Worm (Caenorhabditis elegans) whole organism, young adult: ENCODE measurements around the gene C28H8.8.

Source experiments
- B0261.1 ChIP-seq: sonication (generic microtip); optimal IDR thresholded peaks from 2 replicates; lab custom pipeline; 2016; ENCODE audit warnings: mild to moderate bottlenecking, missing genetic modification characterization, moderate library complexity, missing compliant biosample characterization
- D2030.7 ChIP-seq: fragments of 200-800 bp; sonication (Bioruptor generic); IDR thresholded peaks from 2 replicates; pipeline ENCODE4 v1.3.6; 2022; ENCODE audit warnings: missing genetic modification reagents, missing genetic modification characterization, missing compliant biosample characterization
- F22D6.2 ChIP-seq: sonication (generic microtip); optimal IDR thresholded peaks from 2 replicates; lab custom pipeline; 2016; ENCODE audit warnings: mild to moderate bottlenecking, missing genetic modification characterization, missing compliant biosample characterization
- F33H1.4 ChIP-seq: fragments of 200-800 bp; sonication (Bioruptor generic); IDR thresholded peaks from 2 replicates; pipeline ENCODE4 v1.3.6; 2022; ENCODE audit warnings: missing genetic modification reagents, missing genetic modification characterization, missing compliant biosample characterization
- F52B5.7 ChIP-seq: sonication (generic microtip); optimal IDR thresholded peaks from 2 replicates; lab custom pipeline; 2016; ENCODE audit warnings: mild to moderate bottlenecking, missing genetic modification characterization, missing compliant biosample characterization
- F57A8.1 ChIP-seq: fragments of 200-800 bp; sonication (Bioruptor generic); optimal IDR thresholded peaks from 2 replicates; lab custom pipeline; 2018; ENCODE audit warnings: mild to moderate bottlenecking, missing genetic modification characterization, moderate library complexity, missing compliant biosample characterization
- T26A5.8 ChIP-seq: sonication (generic microtip); optimal IDR thresholded peaks from 2 replicates; lab custom pipeline; 2016; ENCODE audit warnings: missing genetic modification characterization, missing compliant biosample characterization
- Y53F4B.3 ChIP-seq: fragments of 200-800 bp; sonication (Bioruptor generic); IDR thresholded peaks from 2 replicates; pipeline ENCODE4 v1.3.6; 2022; ENCODE audit warnings: missing genetic modification reagents, missing genetic modification characterization, missing compliant biosample characterization
- Y53G8AR.9 ChIP-seq: fragments of 200-800 bp; sonication (Bioruptor generic); conservative IDR thresholded peaks from 2 replicates; pipeline ENCODE4 v1.3.6; 2022; ENCODE audit warnings: missing genetic modification reagents, missing genetic modification characterization, missing compliant biosample characterization
- Y56A3A.18 ChIP-seq: fragments of 200-800 bp; sonication (Bioruptor generic); IDR thresholded peaks from 2 replicates; pipeline ENCODE4 v1.3.6; 2022; ENCODE audit warnings: missing genetic modification reagents, missing genetic modification characterization, missing compliant biosample characterization
- ZK185.1 ChIP-seq: sonication (generic microtip); optimal IDR thresholded peaks from 2 replicates; lab custom pipeline; 2016; ENCODE audit warnings: mild to moderate bottlenecking, missing genetic modification characterization, missing compliant biosample characterization; ENCODE audit not compliant: poor library complexity, severe bottlenecking
- akir-1 ChIP-seq: fragments of 200-800 bp; sonication (Bioruptor generic); optimal IDR thresholded peaks from 2 replicates; lab custom pipeline; 2018; ENCODE audit warnings: mild to moderate bottlenecking, missing genetic modification characterization, moderate library complexity, missing compliant biosample characterization
- attf-5 ChIP-seq: fragments of 200-800 bp; sonication (Bioruptor generic); optimal IDR thresholded peaks from 2 replicates; lab custom pipeline; 2018; ENCODE audit warnings: mild to moderate bottlenecking, missing genetic modification characterization, missing compliant biosample characterization
- bed-1 ChIP-seq: fragments of 200-800 bp; sonication (Bioruptor generic); IDR thresholded peaks from 2 replicates; pipeline ENCODE4 v1.3.6; 2022; ENCODE audit warnings: missing genetic modification reagents, missing genetic modification characterization, missing compliant biosample characterization
- ccch-3 ChIP-seq: fragments of 200-800 bp; sonication (Bioruptor generic); optimal IDR thresholded peaks from 2 replicates; lab custom pipeline; 2018; ENCODE audit warnings: mild to moderate bottlenecking, missing genetic modification characterization, missing compliant biosample characterization
- cebp-1 ChIP-seq, 2 experiments: fragments of 200-800 bp in 1 of 2; sonication (Bioruptor generic) in 1 of 2; sonication (generic microtip) in 1 of 2; IDR thresholded peaks in 1 of 2; optimal IDR thresholded peaks in 1 of 2; 2 replicates each; pipeline versions ENCODE4 v1.3.6 to Lab custom; 2017 to 2022; ENCODE audit warnings: missing compliant biosample characterization in 2 of 2, missing genetic modification characterization in 2 of 2, mild to moderate bottlenecking in 1 of 2, missing genetic modification reagents in 1 of 2, moderate library complexity in 1 of 2
- ceh-27 ChIP-seq: fragments of 200-800 bp; sonication (Bioruptor generic); optimal IDR thresholded peaks from 2 replicates; lab custom pipeline; 2018; ENCODE audit warnings: mild to moderate bottlenecking, missing genetic modification characterization, moderate library complexity, missing compliant biosample characterization
- chd-7 ChIP-seq: sonication (generic microtip); optimal IDR thresholded peaks from 2 replicates; lab custom pipeline; 2016; ENCODE audit warnings: mild to moderate bottlenecking, missing genetic modification characterization, moderate library complexity, missing compliant biosample characterization
- die-1 ChIP-seq: sonication (generic microtip); optimal IDR thresholded peaks from 2 replicates; lab custom pipeline; 2016; ENCODE audit warnings: missing genotype, mild to moderate bottlenecking, missing genetic modification characterization, missing compliant biosample characterization
- dox-1 ChIP-seq: fragments of 200-800 bp; sonication (Bioruptor generic); IDR thresholded peaks from 2 replicates; pipeline ENCODE4 v1.3.6; 2022; ENCODE audit warnings: missing genetic modification reagents, missing genetic modification characterization, missing compliant biosample characterization
- dpff-1 ChIP-seq: sonication (generic microtip); optimal IDR thresholded peaks from 2 replicates; lab custom pipeline; 2017; ENCODE audit warnings: mild to moderate bottlenecking, missing genetic modification characterization, missing compliant biosample characterization
- egl-18 ChIP-seq: fragments of 200-800 bp; sonication (Bioruptor generic); IDR thresholded peaks from 2 replicates; pipeline ENCODE4 v1.3.6; 2022; ENCODE audit warnings: missing genetic modification reagents, missing genetic modification characterization, missing compliant biosample characterization
- egl-44 ChIP-seq: fragments of 200-800 bp; sonication (Bioruptor generic); IDR thresholded peaks from 2 replicates; pipeline ENCODE4 v1.3.6; 2022; ENCODE audit warnings: missing genetic modification reagents, missing genetic modification characterization, missing compliant biosample characterization
- hlh-12 ChIP-seq: sonication (generic microtip); optimal IDR thresholded peaks from 2 replicates; lab custom pipeline; 2016; ENCODE audit warnings: missing genetic modification characterization, missing compliant biosample characterization
- hmg-1.2 ChIP-seq: fragments of 200-800 bp; sonication (Bioruptor generic); IDR thresholded peaks from 2 replicates; pipeline ENCODE4 v1.3.6; 2022; ENCODE audit warnings: missing genetic modification reagents, missing genetic modification characterization, missing compliant biosample characterization
- let-607 ChIP-seq, 2 experiments: fragments of 200-800 bp in 1 of 2; sonication (Bioruptor generic) in 1 of 2; sonication (generic microtip) in 1 of 2; optimal IDR thresholded peaks; 2 replicates each; lab custom pipeline; 2016 to 2018; ENCODE audit warnings: mild to moderate bottlenecking in 2 of 2, missing compliant biosample characterization in 2 of 2, missing genetic modification characterization in 2 of 2, moderate library complexity in 2 of 2, missing genotype in 1 of 2
- lin-26 ChIP-seq: fragments of 200-800 bp; sonication (Bioruptor generic); IDR thresholded peaks from 2 replicates; pipeline ENCODE4 v1.3.6; 2022; ENCODE audit warnings: missing genetic modification reagents, missing genetic modification characterization, missing compliant biosample characterization
- lin-54 ChIP-seq: fragments of 200-800 bp; sonication (Bioruptor generic); optimal IDR thresholded peaks from 2 replicates; lab custom pipeline; 2018; ENCODE audit warnings: mild to moderate bottlenecking, missing genetic modification characterization, missing compliant biosample characterization
- lsl-1 ChIP-seq: fragments of 200-800 bp; sonication (Bioruptor generic); optimal IDR thresholded peaks from 2 replicates; lab custom pipeline; 2018; ENCODE audit warnings: mild to moderate bottlenecking, missing genetic modification characterization, moderate library complexity, missing compliant biosample characterization
- madf-3 ChIP-seq: fragments of 200-800 bp; sonication (Bioruptor generic); IDR thresholded peaks from 2 replicates; pipeline ENCODE4 v1.3.6; 2022; ENCODE audit warnings: missing genetic modification reagents, missing genetic modification characterization, missing compliant biosample characterization
- madf-6 ChIP-seq: fragments of 200-800 bp; sonication (Bioruptor generic); IDR thresholded peaks from 2 replicates; pipeline ENCODE4 v1.3.6; 2022; ENCODE audit warnings: missing genetic modification reagents, missing genetic modification characterization, missing compliant biosample characterization
- mel-28 ChIP-seq: sonication (generic microtip); optimal IDR thresholded peaks from 2 replicates; lab custom pipeline; 2016; ENCODE audit warnings: borderline replicate concordance, mild to moderate bottlenecking, missing genetic modification characterization, missing compliant biosample characterization
- mes-4 ChIP-seq: sonication (generic microtip); optimal IDR thresholded peaks from 2 replicates; lab custom pipeline; 2016; ENCODE audit warnings: missing genotype, missing genetic modification characterization, missing compliant biosample characterization
- nfyb-1 ChIP-seq: fragments of 200-800 bp; sonication (Bioruptor generic); IDR thresholded peaks from 2 replicates; pipeline ENCODE4 v1.3.6; 2022; ENCODE audit warnings: missing genetic modification reagents, missing genetic modification characterization, missing compliant biosample characterization
- nhr-27 ChIP-seq: fragments of 200-800 bp; sonication (Bioruptor generic); optimal IDR thresholded peaks from 2 replicates; lab custom pipeline; 2018; ENCODE audit warnings: mild to moderate bottlenecking, missing genetic modification characterization, moderate library complexity, missing compliant biosample characterization
- nhr-80 ChIP-seq: sonication (generic microtip); optimal IDR thresholded peaks from 2 replicates; lab custom pipeline; 2016; ENCODE audit warnings: missing genetic modification characterization, missing compliant biosample characterization
- repo-1 ChIP-seq: sonication (generic microtip); optimal IDR thresholded peaks from 2 replicates; lab custom pipeline; 2017; ENCODE audit warnings: mild to moderate bottlenecking, missing genetic modification characterization, missing compliant biosample characterization
- sdz-38 ChIP-seq: sonication (generic microtip); optimal IDR thresholded peaks from 2 replicates; lab custom pipeline; 2016; ENCODE audit warnings: missing genotype, missing genetic modification characterization, missing compliant biosample characterization
- snpc-3.4 ChIP-seq: sonication (generic microtip); optimal IDR thresholded peaks from 2 replicates; lab custom pipeline; 2017; ENCODE audit warnings: missing genetic modification characterization, mild to moderate bottlenecking, missing compliant biosample characterization, antibody characterized with exemption, moderate library complexity, missing genotype, missing genetic modification reagents
- snpc-4 ChIP-seq, 5 experiments: fragments of 150-350 bp in 1 of 5; sonication (generic microtip) in 4 of 5; optimal IDR thresholded peaks; 2 replicates each; lab custom pipeline; 2014 to 2018; ENCODE audit warnings: missing genetic modification characterization in 5 of 5, missing biosample characterization in 3 of 5, antibody characterized with exemption in 2 of 5, mild to moderate bottlenecking in 2 of 5, missing compliant biosample characterization in 2 of 5, missing genotype in 2 of 5, moderate library complexity in 2 of 5, missing genetic modification reagents in 1 of 5
- somi-1 ChIP-seq: fragments of 200-800 bp; sonication (Bioruptor generic); optimal IDR thresholded peaks from 2 replicates; lab custom pipeline; 2018; ENCODE audit warnings: mild to moderate bottlenecking, missing genetic modification characterization, missing compliant biosample characterization
- tbx-9 ChIP-seq: sonication (generic microtip); optimal IDR thresholded peaks from 2 replicates; lab custom pipeline; 2016; ENCODE audit warnings: borderline replicate concordance, missing genetic modification characterization, inconsistent platforms, missing compliant biosample characterization
- tlf-1 ChIP-seq: fragments of 200-800 bp; sonication (Bioruptor generic); optimal IDR thresholded peaks from 2 replicates; lab custom pipeline; 2018; ENCODE audit warnings: mild to moderate bottlenecking, missing genetic modification characterization, missing compliant biosample characterization

The C28H8.8 gene

DNA sequence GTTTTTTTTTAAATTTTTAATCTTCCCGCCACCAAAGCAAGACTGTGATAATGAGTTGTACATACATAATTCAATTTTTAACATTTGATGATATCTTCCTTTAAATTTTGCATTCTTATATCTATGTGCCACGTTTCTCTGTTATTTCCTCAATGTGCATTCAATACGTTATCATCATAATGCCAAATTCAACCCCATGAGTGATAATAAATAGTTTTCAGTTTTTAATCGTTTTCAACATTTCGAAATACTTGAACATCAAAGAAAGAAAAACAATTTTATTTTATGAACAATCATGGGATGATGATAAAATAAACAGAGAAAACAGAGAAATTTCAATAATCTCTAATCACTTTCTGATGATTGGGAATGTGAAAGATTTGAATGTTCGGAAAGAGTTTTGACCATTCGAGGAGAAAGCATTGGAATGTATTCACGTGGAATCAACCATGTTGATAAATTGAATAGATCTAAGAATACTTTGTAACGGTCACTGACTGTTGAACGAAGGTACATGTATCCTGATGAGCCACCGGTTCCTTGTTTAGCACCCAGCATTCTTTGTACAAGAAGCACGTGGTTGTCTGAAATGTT is 28.9 kb upstream of the C28H8.8 start:
- peak; percentile 62 for TF ChIP-seq nhr-80 (tag; lab: Kevin White, UChicago)
- no peak for TF ChIP-seq hlh-12 (tag; lab: Kevin White, UChicago)
- TF ChIP-seq Y53G8AR.9 (GFP tag; lab: Robert Waterston, UW), result no peak
- no peak for TF ChIP-seq B0261.1 (tag; lab: Kevin White, UChicago)
- no peak for TF ChIP-seq nhr-27 (tag; lab: Kevin White, UChicago)
- no peak for TF ChIP-seq F52B5.7
- TF ChIP-seq F57A8.1 (GFP tag; lab: Kevin White, UChicago), result no peak
- TF ChIP-seq lin-26 (GFP tag; lab: Robert Waterston, UW), result no peak
- peak; percentile 44 for TF ChIP-seq tlf-1 (GFP tag; lab: Kevin White, UChicago)
- no peak for TF ChIP-seq Y53F4B.3 (GFP tag; lab: Robert Waterston, UW)
- peak; percentile 26 for TF ChIP-seq attf-5 (GFP tag; lab: Kevin White, UChicago)
- TF ChIP-seq Y56A3A.18, result 0 out of 2 replicates have a peak, but pooled peaks have one; percentile 15
- no peak for TF ChIP-seq tbx-9 (tag; lab: Kevin White, UChicago)
- no peak for TF ChIP-seq T26A5.8 (tag; lab: Kevin White, UChicago)
- TF ChIP-seq lsl-1 (GFP tag; lab: Kevin White, UChicago), result no peak
- peak; percentile 19; the same call in 1 of the 2 replicates for TF ChIP-seq hmg-1.2
- TF ChIP-seq F33H1.4, result no peak
- TF ChIP-seq somi-1, result no peak
- TF ChIP-seq chd-7, result peak; percentile 8
- TF ChIP-seq die-1 (tag; lab: Kevin White, UChicago), result no peak
- no peak for TF ChIP-seq bed-1 (GFP tag; lab: Robert Waterston, UW)
- TF ChIP-seq repo-1 (tag; lab: Kevin White, UChicago), result peak; percentile 53
- TF ChIP-seq akir-1, result no peak
- TF ChIP-seq cebp-1 (GFP tag; IDR thresholded peaks at IDR 0.05; lab: Robert Waterston, UW), result peak; percentile 87
- TF ChIP-seq cebp-1 (tag; optimal IDR thresholded peaks at IDR 0.05; lab: Kevin White, UChicago), result peak; percentile 86

- TF ChIP-seq ZK185.1 (tag; lab: Kevin White, UChicago), result peak; percentile 2
- no peak for TF ChIP-seq madf-3 (GFP tag; lab: Robert Waterston, UW)
- no peak for TF ChIP-seq madf-6 (GFP tag; lab: Robert Waterston, UW)
- TF ChIP-seq sdz-38 (tag; lab: Kevin White, UChicago), result no peak
- TF ChIP-seq nhr-80 (tag; lab: Kevin White, UChicago), result peak; percentile 88
- TF ChIP-seq mel-28, result no peak
- 0 out of 2 replicates have a peak, but pooled peaks have one; percentile 6 for TF ChIP-seq hmg-1.2
- TF ChIP-seq dox-1 (GFP tag; lab: Robert Waterston, UW), result peak; percentile 55
Observed at ce11 chrIII:5915926-5916325, 27.4 kb upstream of the C28H8.8 start.

ce11 chrIII:5914717-5915116 is 26.1 kb upstream of the C28H8.8 start:
- TF ChIP-seq dox-1 (GFP tag; lab: Robert Waterston, UW), result peak; percentile 40; the same call in 1 of the 2 replicates
- TF ChIP-seq snpc-3.4 (tag; lab: Kevin White, UChicago), result peak; percentile 35
- TF ChIP-seq ceh-27 (GFP tag; lab: Kevin White, UChicago), result no peak
- peak; percentile 23; the same call in 1 of the 2 replicates for TF ChIP-seq madf-6 (GFP tag; lab: Robert Waterston, UW)
- TF ChIP-seq snpc-4 (GFP tag; optimal IDR thresholded peaks at IDR 0.05; lab: Kevin White, UChicago), result no peak
- TF ChIP-seq snpc-4 (tag; optimal IDR thresholded peaks at IDR 0.05; lab: Kevin White, UChicago), result peak in 3 of 4 experiments; percentile 13 to 42 (median 35)
- TF ChIP-seq D2030.7 (GFP tag; lab: Robert Waterston, UW), result 0 out of 2 replicates have a peak, but pooled peaks have one; percentile 35
- TF ChIP-seq lin-54 (GFP tag; lab: Kevin White, UChicago), result peak; percentile 33
- TF ChIP-seq F22D6.2 (tag; lab: Kevin White, UChicago), result no peak
- peak; percentile 54; the same call in 1 of the 2 replicates for TF ChIP-seq nfyb-1 (GFP tag; lab: Robert Waterston, UW)
- no peak for TF ChIP-seq egl-44 (GFP tag; lab: Robert Waterston, UW)
- no peak for TF ChIP-seq dpff-1
- peak; percentile 12 for TF ChIP-seq die-1 (tag; lab: Kevin White, UChicago)
- peak; percentile 67 for TF ChIP-seq nhr-80 (tag; lab: Kevin White, UChicago)
- TF ChIP-seq mes-4 (tag; lab: Kevin White, UChicago), result peak; percentile 1
- peak; percentile 3 for TF ChIP-seq F52B5.7
- TF ChIP-seq let-607 (tag; optimal IDR thresholded peaks at IDR 0.05; lab: Kevin White, UChicago), result peak; percentile 77 to 79
- no peak for TF ChIP-seq bed-1 (GFP tag; lab: Robert Waterston, UW)
- no peak for TF ChIP-seq ccch-3 (GFP tag; lab: Kevin White, UChicago)
- peak; percentile 26; the same call in 1 of the 2 replicates for TF ChIP-seq hmg-1.2
- TF ChIP-seq egl-18 (GFP tag; lab: Robert Waterston, UW), result no peak
